Worm (Caenorhabditis elegans): ENCODE results near the gene math-3.
"Not testable (repeated sequence)": the region's sequence is repeated elsewhere in the genome, so short reads cannot be mapped to it uniquely, and the experiment has no call there.

Gene math-3

DNA sequence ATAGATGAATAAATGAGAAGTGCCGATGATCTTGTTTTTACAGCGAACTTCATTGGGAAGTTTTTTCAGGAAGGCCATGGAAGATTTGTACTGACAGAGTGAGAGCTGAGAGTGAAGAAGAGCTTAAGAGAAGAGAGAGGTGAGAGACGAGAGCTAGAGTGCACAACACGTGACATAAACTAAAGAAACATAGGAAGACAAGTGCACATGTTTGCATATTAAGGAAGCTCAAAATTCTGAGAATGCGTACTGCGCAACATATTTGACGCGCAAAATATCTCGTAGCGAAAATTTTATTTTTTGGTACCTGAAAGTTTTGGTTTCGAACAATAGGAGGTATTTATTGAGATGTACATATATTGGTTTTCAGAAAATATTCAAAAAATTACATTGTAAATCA, 36.3 kb downstream of the math-3 start, which contains the start of gene C08F1.8:
Gene C08F1.8, minus strand, starts transcription at position 101 of the 400 bp plus-strand sequence.
- no peak for TF ChIP-seq cog-1 (tag; optimal IDR thresholded peaks at IDR 0.05)
- no peak for TF ChIP-seq T22C8.4 (GFP tag; IDR thresholded peaks at IDR 0.05)
- no peak for TF ChIP-seq flt-1 (GFP tag; IDR thresholded peaks at IDR 0.05)
- no peak for TF ChIP-seq ztf-23 (GFP tag; IDR thresholded peaks at IDR 0.05)
- no peak for TF ChIP-seq klf-2 (GFP tag; conservative IDR thresholded peaks at IDR 0.05)
- TF ChIP-seq tab-1 (GFP tag; IDR thresholded peaks at IDR 0.05): no peak
- TF ChIP-seq med-1 (GFP tag; optimal IDR thresholded peaks at IDR 0.05; ENCODE audit: insufficient read depth): no peak
- no peak for TF ChIP-seq ref-1 (GFP tag; conservative IDR thresholded peaks at IDR 0.05)
- no peak for TF ChIP-seq ztf-29 (GFP tag; IDR thresholded peaks at IDR 0.05)

DNA sequence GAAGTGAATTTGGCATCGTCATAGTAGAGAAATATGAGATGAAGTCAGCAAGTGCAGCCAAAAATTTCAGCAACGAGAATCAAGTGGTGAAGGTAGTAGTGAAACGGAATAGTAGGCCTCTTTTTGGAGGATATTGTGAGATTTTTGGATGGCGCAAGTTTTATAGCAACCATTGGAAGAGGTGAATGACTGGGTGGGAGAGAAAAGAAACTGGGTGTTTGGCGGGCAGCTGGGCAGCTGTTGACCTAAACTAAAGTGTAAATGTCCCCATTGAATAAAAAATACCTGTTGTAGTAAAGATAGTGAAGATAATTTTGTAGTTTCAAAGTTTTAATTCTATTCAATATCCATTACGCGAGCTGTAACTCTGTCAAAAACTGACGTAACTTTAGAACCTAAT, 44.2 kb downstream of the math-3 start:
- no peak for TF ChIP-seq ztf-23 (GFP tag; IDR thresholded peaks at IDR 0.05)
- TF ChIP-seq cog-1 (tag; optimal IDR thresholded peaks at IDR 0.05): no peak
- TF ChIP-seq flt-1 (GFP tag; IDR thresholded peaks at IDR 0.05): no peak
- TF ChIP-seq tab-1 (GFP tag; IDR thresholded peaks at IDR 0.05): no peak
- TF ChIP-seq T22C8.4 (GFP tag; IDR thresholded peaks at IDR 0.05): no peak
- no peak for TF ChIP-seq ref-1 (GFP tag; conservative IDR thresholded peaks at IDR 0.05)
- TF ChIP-seq med-1 (GFP tag; optimal IDR thresholded peaks at IDR 0.05; ENCODE audit: insufficient read depth): no peak
- no peak for TF ChIP-seq ztf-29 (GFP tag; IDR thresholded peaks at IDR 0.05)
- no peak for TF ChIP-seq klf-2 (GFP tag; conservative IDR thresholded peaks at IDR 0.05)

DNA sequence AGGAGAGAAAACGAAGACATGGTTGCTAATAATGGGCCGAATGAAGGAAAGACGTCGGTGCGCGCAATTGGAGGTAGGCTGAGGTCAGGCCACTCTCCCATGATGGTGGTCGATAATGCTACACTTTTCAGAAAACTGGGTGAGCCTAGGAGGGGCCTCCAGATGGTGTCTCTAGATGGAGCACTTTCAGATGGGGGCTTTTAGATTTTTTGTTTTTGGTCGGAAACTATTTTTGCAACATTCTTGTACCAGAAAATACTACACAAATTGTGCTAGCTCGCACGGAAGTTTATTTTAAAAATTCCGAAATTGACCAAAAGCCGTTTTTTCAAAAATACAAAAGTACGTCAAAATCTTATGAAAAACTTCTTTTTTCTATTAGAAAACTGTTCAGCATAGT, 46.4 kb downstream of the math-3 start, which contains the start of gene fbxb-10:
Gene fbxb-10, minus strand, starts transcription at position 101 of the 400 bp plus-strand sequence.
- TF ChIP-seq tab-1 (GFP tag; IDR thresholded peaks at IDR 0.05) (no peak), klf-2 (GFP tag; conservative IDR thresholded peaks at IDR 0.05) (no peak), ztf-29 (GFP tag; IDR thresholded peaks at IDR 0.05) (no peak), ztf-23 (GFP tag; IDR thresholded peaks at IDR 0.05) (no peak), ref-1 (GFP tag; conservative IDR thresholded peaks at IDR 0.05) (no peak), cog-1 (tag; optimal IDR thresholded peaks at IDR 0.05) (no peak), flt-1 (GFP tag; IDR thresholded peaks at IDR 0.05) (no peak), T22C8.4 (GFP tag; IDR thresholded peaks at IDR 0.05) (no peak), med-1 (GFP tag; optimal IDR thresholded peaks at IDR 0.05; ENCODE audit: insufficient read depth) (no peak)

DNA sequence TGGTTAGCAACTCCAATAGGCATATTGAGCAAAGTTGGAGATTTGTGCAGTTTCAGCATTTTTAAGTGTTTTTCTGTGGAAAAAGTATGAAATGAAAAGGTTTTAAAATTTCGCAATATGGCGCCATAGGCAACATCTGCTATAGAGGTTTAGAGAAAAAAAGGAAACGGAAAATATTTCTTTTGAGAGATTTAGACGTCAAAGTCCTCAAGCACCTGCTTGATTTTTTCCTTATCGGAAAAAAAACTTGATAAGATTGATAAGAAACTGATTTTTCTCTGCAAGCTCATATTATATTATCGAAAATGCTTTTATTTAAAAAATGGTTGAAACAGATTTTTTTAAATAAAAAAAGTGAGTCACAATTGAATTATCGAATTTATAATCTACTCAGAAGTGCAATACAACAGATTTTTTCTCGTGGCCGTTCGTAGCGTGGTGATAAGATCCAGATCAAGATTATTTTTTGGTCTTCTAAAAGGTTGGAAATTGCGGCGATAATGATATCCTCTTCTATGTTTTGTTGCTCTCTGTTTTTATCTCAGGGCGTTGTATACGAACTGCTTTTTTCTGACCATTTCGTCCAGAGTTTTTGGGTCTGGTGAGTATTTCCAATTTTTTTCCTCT, 48.2 kb downstream of the math-3 start, which contains the start of gene fbxc-19:
Gene fbxc-19, plus strand, starts transcription at position 536 of the 627 bp plus-strand sequence.
- no peak for TF ChIP-seq ref-1 (GFP tag; conservative IDR thresholded peaks at IDR 0.05)
- peak; percentile 51; the same call in 1 of the 2 replicates for TF ChIP-seq flt-1 (GFP tag; IDR thresholded peaks at IDR 0.05)

DNA sequence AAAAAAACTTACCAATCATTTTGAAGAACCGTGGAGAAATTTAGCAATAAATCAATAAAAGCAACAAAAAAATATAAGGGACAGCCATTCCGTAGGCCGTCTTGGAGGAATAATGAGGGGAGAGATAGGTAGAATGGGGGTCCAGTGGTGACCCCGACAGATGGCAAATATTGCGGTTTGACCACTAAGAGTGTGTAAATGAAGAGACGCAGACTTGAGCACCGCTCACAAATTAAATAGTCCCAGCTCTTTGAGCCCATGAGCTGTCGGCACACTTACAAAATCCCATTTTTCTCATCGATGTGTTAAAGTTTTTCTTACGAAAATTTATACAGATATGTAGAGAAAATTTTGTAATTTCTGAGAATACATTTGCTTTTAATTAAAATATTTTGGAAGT, 48.9 kb downstream of the math-3 start, which contains the start of gene fbxa-3:
Gene fbxa-3, minus strand, starts transcription at position 101 of the 400 bp plus-strand sequence.
- no peak for TF ChIP-seq ztf-23 (GFP tag; IDR thresholded peaks at IDR 0.05)
- TF ChIP-seq ztf-29 (GFP tag; IDR thresholded peaks at IDR 0.05): no peak
- no peak for TF ChIP-seq tab-1 (GFP tag; IDR thresholded peaks at IDR 0.05)
- TF ChIP-seq klf-2 (GFP tag; conservative IDR thresholded peaks at IDR 0.05): no peak
- TF ChIP-seq ref-1 (GFP tag; conservative IDR thresholded peaks at IDR 0.05): no peak
- TF ChIP-seq med-1 (GFP tag; optimal IDR thresholded peaks at IDR 0.05; ENCODE audit: insufficient read depth): no peak
- TF ChIP-seq T22C8.4 (GFP tag; IDR thresholded peaks at IDR 0.05): no peak
- no peak for TF ChIP-seq cog-1 (tag; optimal IDR thresholded peaks at IDR 0.05)
- no peak for TF ChIP-seq flt-1 (GFP tag; IDR thresholded peaks at IDR 0.05)

DNA sequence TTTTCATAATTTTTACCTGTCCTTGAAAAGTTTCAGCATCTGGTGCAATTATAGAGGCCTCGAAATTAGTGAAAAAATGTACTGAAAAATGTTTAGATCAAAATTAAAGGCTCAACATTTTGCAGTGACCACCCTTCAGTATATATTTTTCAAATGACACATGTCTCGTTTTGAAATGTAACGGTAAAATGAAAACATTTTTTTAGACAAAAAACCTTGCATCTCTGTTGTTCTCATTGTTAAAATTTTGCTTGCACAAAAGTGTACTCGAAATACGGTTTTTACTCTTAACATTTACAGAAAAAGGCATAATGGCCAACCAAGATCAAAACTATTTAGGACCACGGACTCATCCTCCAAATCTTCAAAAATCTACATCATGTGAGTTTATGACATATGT, 52.4 kb downstream of the math-3 start, which contains the start of gene math-41:
Gene math-41, plus strand, starts transcription at position 301 of the 400 bp plus-strand sequence.
- TF ChIP-seq T22C8.4, tab-1, flt-1 (GFP tag; IDR thresholded peaks at IDR 0.05): not testable (repeated sequence)

Measured in whole organism, midembryonic.